Worm (Caenorhabditis elegans) whole organism, L1 larva: ENCODE results near the gene zhit-2.

Experiments
- ceh-82 ChIP-seq, 3 experiments: fragments of 150-350 bp in 1 of 3; sonication (generic microtip) in 2 of 3; optimal IDR thresholded peaks; 2 replicates each; lab custom pipeline; 2014 to 2017; ENCODE audit warnings: missing biosample characterization in 3 of 3, missing genetic modification characterization in 3 of 3
- ces-1 ChIP-seq: fragments of 150-350 bp; optimal IDR thresholded peaks from 2 replicates; lab custom pipeline; 2014; ENCODE audit warnings: missing biosample characterization, missing genetic modification reagents, missing genetic modification characterization
- fkh-10 ChIP-seq: sonication (generic microtip); optimal IDR thresholded peaks from 2 replicates; lab custom pipeline; 2017; ENCODE audit warnings: missing biosample characterization, missing genetic modification reagents, missing genetic modification characterization
- lin-15B ChIP-seq: fragments of 150-350 bp; sonication (generic microtip); optimal IDR thresholded peaks from 3 replicates; lab custom pipeline; 2014; ENCODE audit warnings: missing biosample characterization, missing genetic modification characterization
- nhr-77 ChIP-seq: fragments of 150-350 bp; optimal IDR thresholded peaks from 2 replicates; lab custom pipeline; 2014; ENCODE audit warnings: missing biosample characterization, missing genetic modification characterization
- skn-1 ChIP-seq: fragments of 150-350 bp; optimal IDR thresholded peaks from 2 replicates; lab custom pipeline; 2014; ENCODE audit warnings: missing biosample characterization, missing genetic modification characterization
- tbx-2 ChIP-seq: sonication (generic microtip); optimal IDR thresholded peaks from 2 replicates; lab custom pipeline; 2016; ENCODE audit warnings: missing genetic modification characterization, missing compliant biosample characterization

DNA sequence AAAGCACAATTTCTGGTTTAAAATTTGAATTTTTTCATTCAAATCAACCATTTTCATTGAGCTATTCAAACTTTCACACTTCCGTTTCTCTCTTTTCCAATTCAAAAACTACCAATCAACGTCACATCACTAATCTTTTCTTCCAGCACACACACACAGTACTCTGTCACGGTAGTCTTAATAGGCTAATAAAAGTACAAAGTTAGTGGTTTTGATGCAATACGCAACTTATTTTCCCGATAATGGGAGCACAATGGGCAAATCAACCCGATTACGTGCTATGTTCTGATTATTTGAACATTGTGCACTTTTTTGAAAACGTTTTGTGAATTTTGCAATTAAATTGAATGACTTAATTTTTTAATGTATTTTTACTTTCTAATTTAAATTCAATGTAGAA is 16.8 kb downstream of the zhit-2 start:
- TF ChIP-seq lin-15B (tag; lab: Kevin White, UChicago): no peak
- no peak for TF ChIP-seq nhr-77 (tag; lab: Kevin White, UChicago)
- no peak for TF ChIP-seq ceh-82 (tag; optimal IDR thresholded peaks at IDR 0.05; lab: Kevin White, UChicago)
- no peak for TF ChIP-seq skn-1
- no peak for TF ChIP-seq ces-1
- TF ChIP-seq fkh-10 (GFP tag; lab: Kevin White, UChicago): no peak
- TF ChIP-seq tbx-2 (tag; lab: Kevin White, UChicago): no peak
